Worm (Caenorhabditis elegans) whole organism, midembryonic: ENCODE measurements around the gene C23H5.12.

Source experiments
- T22C8.4 ChIP-seq: fragments of 200-800 bp; sonication (Bioruptor generic); IDR thresholded peaks from 2 replicates; pipeline ENCODE4 v1.3.6; 2022; ENCODE audit warnings: missing genetic modification characterization, missing compliant biosample characterization
- cog-1 ChIP-seq: sonication (generic microtip); optimal IDR thresholded peaks from 2 replicates; lab custom pipeline; 2016; ENCODE audit warnings: missing genetic modification characterization, missing compliant biosample characterization
- flt-1 ChIP-seq: fragments of 200-800 bp; sonication (Bioruptor generic); IDR thresholded peaks from 2 replicates; pipeline ENCODE4 v1.3.6; 2022; ENCODE audit warnings: missing genetic modification characterization, missing compliant biosample characterization
- klf-2 ChIP-seq: fragments of 200-800 bp; sonication (Bioruptor generic); conservative IDR thresholded peaks from 2 replicates; pipeline ENCODE4 v1.3.6; 2022; ENCODE audit warnings: missing genetic modification reagents, missing genetic modification characterization, missing compliant biosample characterization
- med-1 ChIP-seq: sonication (generic microtip); optimal IDR thresholded peaks from 2 replicates; lab custom pipeline; 2017; ENCODE audit warnings: missing genetic modification characterization, mild to moderate bottlenecking, missing compliant biosample characterization, antibody characterized with exemption, missing genetic modification reagents; ENCODE audit not compliant: insufficient read depth
- ref-1 ChIP-seq: fragments of 200-800 bp; sonication (Bioruptor generic); conservative IDR thresholded peaks from 2 replicates; pipeline ENCODE4 v1.3.6; 2022; ENCODE audit warnings: missing genetic modification reagents, missing genetic modification characterization, missing compliant biosample characterization
- tab-1 ChIP-seq: fragments of 200-800 bp; sonication (Bioruptor generic); IDR thresholded peaks from 2 replicates; pipeline ENCODE4 v1.3.6; 2022; ENCODE audit warnings: missing genetic modification characterization, missing compliant biosample characterization
- ztf-29 ChIP-seq: fragments of 200-800 bp; sonication (Bioruptor generic); IDR thresholded peaks from 2 replicates; pipeline ENCODE4 v1.3.6; 2022; ENCODE audit warnings: missing genetic modification reagents, missing genetic modification characterization, missing compliant biosample characterization

DNA sequence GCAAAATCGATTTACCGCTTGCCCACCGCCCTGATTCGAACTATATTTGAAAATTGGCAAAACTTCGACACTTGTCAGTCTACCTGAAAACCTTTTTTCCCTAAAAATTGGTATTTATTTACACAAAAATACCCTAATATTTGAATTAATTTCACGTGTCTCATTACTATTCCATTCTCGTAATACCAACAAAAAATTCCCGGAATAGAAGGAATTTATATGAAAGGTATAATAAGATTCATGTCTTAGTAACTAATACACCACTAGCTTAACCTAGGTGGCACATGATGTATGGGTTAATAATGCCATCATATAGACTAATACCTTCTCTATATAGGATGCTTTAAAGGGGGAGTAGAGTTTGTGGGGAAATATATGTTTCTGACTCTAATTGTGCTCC lies 16.0 kb upstream of the C23H5.12 start:
- TF ChIP-seq T22C8.4 (GFP tag; lab: Robert Waterston, UW) (no peak), med-1 (GFP tag; lab: Kevin White, UChicago) (no peak), cog-1 (tag; lab: Kevin White, UChicago) (no peak), ref-1 (no peak), ztf-29 (GFP tag; lab: Robert Waterston, UW) (no peak), flt-1 (GFP tag; lab: Robert Waterston, UW) (no peak), klf-2 (GFP tag; lab: Robert Waterston, UW) (no peak), tab-1 (GFP tag; lab: Robert Waterston, UW) (no peak)
